Worm (Caenorhabditis elegans): ENCODE measurements around the gene let-756.
A peak's percentile ranks its signal among the peaks of the same experiment; 100 is the strongest.

DNA sequence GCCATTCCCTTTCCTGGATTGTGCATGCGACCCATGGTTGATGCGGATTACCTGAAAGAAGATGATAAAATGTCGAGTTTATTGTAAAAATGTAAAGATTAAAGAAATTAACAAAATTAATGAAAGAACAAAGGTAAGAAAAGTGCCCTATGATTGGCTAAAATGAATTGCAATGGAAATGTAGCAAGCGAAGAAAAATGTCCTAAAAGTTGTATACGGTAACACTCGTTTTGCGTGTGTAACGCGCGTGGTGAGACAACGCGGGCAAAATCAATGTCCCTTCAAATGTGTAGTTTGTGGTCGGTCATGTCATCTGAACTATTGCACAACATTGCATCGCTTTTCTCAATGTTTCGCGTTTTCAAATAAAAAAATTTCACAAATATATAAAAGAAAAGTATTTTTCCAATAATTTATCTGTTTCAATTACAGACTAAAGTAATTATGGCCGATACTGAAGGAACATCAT lies 31.9 kb upstream of the let-756 start, which contains the start of the genes rps-13 and nfx-1:
- TF ChIP-seq nhr-2 (tag; optimal IDR thresholded peaks at IDR 0.05) = peak; percentile 56
- TF ChIP-seq blmp-1 (tag; optimal IDR thresholded peaks at IDR 0.05) = no peak
- TF ChIP-seq mab-5 (tag; optimal IDR thresholded peaks at IDR 0.05) = no peak
- peak; percentile 2 for TF ChIP-seq drap-1 (GFP tag; optimal IDR thresholded peaks at IDR 0.05)
- no peak for TF ChIP-seq nhr-76 (tag; optimal IDR thresholded peaks at IDR 0.05)
- TF ChIP-seq ceh-39 (tag; optimal IDR thresholded peaks at IDR 0.05) = peak; percentile 30
